Fruit fly (Drosophila melanogaster): ENCODE data around the gene CG14683.

dm6 chr3R:10747650-10748049, 51.2 kb downstream of the CG14683 start:
- TF ChIP-seq D1 (tag; optimal IDR thresholded peaks at IDR 0.05) (no peak), Pif1B (GFP tag; optimal IDR thresholded peaks at IDR 0.05) (no peak), CG12605 (GFP tag; IDR thresholded peaks at IDR 0.05) (no peak), Ets98B (GFP tag; IDR thresholded peaks at IDR 0.05) (no peak), CG17806 (tag; optimal IDR thresholded peaks at IDR 0.05) (no peak), CG9948 (tag; optimal IDR thresholded peaks at IDR 0.05) (no peak), gl (tag; optimal IDR thresholded peaks at IDR 0.05) (no peak), CG10348 (GFP tag; IDR thresholded peaks at IDR 0.05) (no peak), CG14655 (GFP tag; optimal IDR thresholded peaks at IDR 0.05) (no peak), rn (GFP tag; IDR thresholded peaks at IDR 0.05) (no peak)
